Fruit fly (Drosophila melanogaster) whole organism, embryonic: Measurements from ENCODE around the gene smo.

ENCODE experiments used
- Ada2b ChIP-seq: fragments of 200-800 bp; sonication (Bioruptor generic); IDR thresholded peaks from 2 replicates; pipeline ENCODE4 v1.3.6; 2022; ENCODE audit warnings: missing biosample characterization, missing genetic modification characterization
- Bdp1 ChIP-seq: fragments of 200-800 bp; sonication (Bioruptor generic); optimal IDR thresholded peaks from 3 replicates; lab custom pipeline; 2016; ENCODE audit warnings: missing biosample characterization, missing genetic modification characterization
- BtbVII ChIP-seq: fragments of 200-800 bp; sonication (Bioruptor generic); optimal IDR thresholded peaks from 3 replicates; lab custom pipeline; 2017; ENCODE audit warnings: missing biosample characterization, mild to moderate bottlenecking, missing genetic modification characterization
- CG10267 ChIP-seq: fragments of 200-800 bp; sonication (Bioruptor generic); optimal IDR thresholded peaks from 2 replicates; lab custom pipeline; 2018; ENCODE audit warnings: missing biosample characterization, mild to moderate bottlenecking, missing genetic modification characterization, moderate library complexity
- CG11247 ChIP-seq: fragments of 200-800 bp; sonication (Bioruptor generic); IDR thresholded peaks from 2 replicates; pipeline ENCODE4 v1.3.6; 2022; ENCODE audit warnings: missing biosample characterization, missing genetic modification characterization
- CG11456 ChIP-seq: fragments of 200-800 bp; sonication (Bioruptor generic); IDR thresholded peaks from 3 replicates; pipeline ENCODE4 v1.3.6; 2022; ENCODE audit warnings: missing biosample characterization, missing genetic modification characterization
- CG11504 ChIP-seq: fragments of 200-800 bp; sonication (Bioruptor generic); optimal IDR thresholded peaks from 3 replicates; lab custom pipeline; 2019; ENCODE audit warnings: missing biosample characterization, mild to moderate bottlenecking, missing genetic modification characterization, moderate library complexity
- CG13296 ChIP-seq: fragments of 200-800 bp; sonication (Bioruptor generic); optimal IDR thresholded peaks from 3 replicates; lab custom pipeline; 2018; ENCODE audit warnings: missing biosample characterization, mild to moderate bottlenecking, missing genetic modification characterization
- CG16813 ChIP-seq: fragments of 200-800 bp; sonication (Bioruptor generic); IDR thresholded peaks from 3 replicates; pipeline ENCODE4 v1.3.6; 2022; ENCODE audit warnings: missing biosample characterization, missing genetic modification characterization; ENCODE audit not compliant: partially characterized antibody
- CG17385 ChIP-seq: fragments of 200-800 bp; sonication (Bioruptor generic); optimal IDR thresholded peaks from 3 replicates; lab custom pipeline; 2018; ENCODE audit warnings: missing biosample characterization, mild to moderate bottlenecking, missing genetic modification characterization
- CG17802 ChIP-seq: fragments of 200-800 bp; sonication (Bioruptor generic); optimal IDR thresholded peaks from 2 replicates; lab custom pipeline; 2018; ENCODE audit warnings: missing biosample characterization, mild to moderate bottlenecking, missing genetic modification characterization, moderate library complexity
- CG5180 ChIP-seq: fragments of 200-800 bp; sonication (Bioruptor generic); optimal IDR thresholded peaks from 3 replicates; lab custom pipeline; 2017; ENCODE audit warnings: missing biosample characterization, missing genetic modification characterization, mild to moderate bottlenecking, moderate library complexity, missing genetic modification reagents
- CG6854 ChIP-seq: fragments of 200-800 bp; sonication (Bioruptor generic); optimal IDR thresholded peaks from 3 replicates; lab custom pipeline; 2017; ENCODE audit warnings: missing biosample characterization, mild to moderate bottlenecking, missing genetic modification characterization
- CG7357 ChIP-seq: fragments of 200-800 bp; sonication (Bioruptor generic); IDR thresholded peaks from 3 replicates; pipeline ENCODE4 v1.3.6; 2022; ENCODE audit warnings: missing biosample characterization, missing genetic modification characterization
- CG7556 ChIP-seq: fragments of 200-800 bp; sonication (Bioruptor generic); optimal IDR thresholded peaks from 2 replicates; lab custom pipeline; 2017; ENCODE audit warnings: missing biosample characterization, mild to moderate bottlenecking, missing genetic modification characterization
- CG7928 ChIP-seq: fragments of 200-800 bp; sonication (Bioruptor generic); optimal IDR thresholded peaks from 2 replicates; lab custom pipeline; 2017; ENCODE audit warnings: missing biosample characterization, mild to moderate bottlenecking, missing genetic modification characterization
- CHES-1-like ChIP-seq: fragments of 200-800 bp; sonication (Bioruptor generic); optimal IDR thresholded peaks from 2 replicates; lab custom pipeline; 2016; ENCODE audit warnings: missing biosample characterization, missing genetic modification characterization
- CoRest ChIP-seq: fragments of 200-800 bp; sonication (Bioruptor generic); optimal IDR thresholded peaks from 3 replicates; lab custom pipeline; 2018; ENCODE audit warnings: missing biosample characterization, mild to moderate bottlenecking, missing genetic modification characterization, moderate library complexity
- D19A ChIP-seq: fragments of 200-800 bp; optimal IDR thresholded peaks from 3 replicates; lab custom pipeline; 2019; ENCODE audit warnings: missing biosample characterization, mild to moderate bottlenecking, missing genetic modification characterization, moderate library complexity
- E2f2 ChIP-seq: fragments of 200-800 bp; sonication (Bioruptor generic); IDR thresholded peaks from 2 replicates; pipeline ENCODE4 v1.3.6; 2022; ENCODE audit warnings: missing biosample characterization, missing genetic modification characterization
- Hand ChIP-seq: fragments of 200-800 bp; sonication (Bioruptor generic); optimal IDR thresholded peaks from 2 replicates; lab custom pipeline; 2017; ENCODE audit warnings: mild to moderate bottlenecking, missing biosample characterization, missing genetic modification reagents, missing genetic modification characterization
- Hsf ChIP-seq: fragments of 200-800 bp; sonication (Bioruptor generic); optimal IDR thresholded peaks from 3 replicates; lab custom pipeline; 2016; ENCODE audit warnings: missing biosample characterization, missing genetic modification characterization
- Sin3A ChIP-seq: fragments of >200 bp; optimal IDR thresholded peaks from 2 replicates; lab custom pipeline; 2018
- YL-1 ChIP-seq: fragments of 200-800 bp; sonication (Bioruptor generic); optimal IDR thresholded peaks from 3 replicates; lab custom pipeline; 2017; ENCODE audit warnings: missing biosample characterization, mild to moderate bottlenecking, missing genetic modification characterization
- ac ChIP-seq: fragments of 200-800 bp; sonication (Bioruptor generic); optimal IDR thresholded peaks from 3 replicates; lab custom pipeline; 2017; ENCODE audit warnings: missing biosample characterization, mild to moderate bottlenecking, missing genetic modification characterization
- bigmax ChIP-seq: fragments of 200-800 bp; sonication (Bioruptor generic); optimal IDR thresholded peaks from 2 replicates; lab custom pipeline; 2018; ENCODE audit warnings: missing biosample characterization, mild to moderate bottlenecking, missing genetic modification characterization
- chinmo ChIP-seq: fragments of 200-800 bp; sonication (Bioruptor generic); IDR thresholded peaks from 4 replicates; pipeline ENCODE4 v1.3.6; 2022; ENCODE audit warnings: missing biosample characterization, missing genetic modification characterization; ENCODE audit not compliant: partially characterized antibody
- chn ChIP-seq: fragments of 200-800 bp; sonication (Bioruptor generic); optimal IDR thresholded peaks from 2 replicates; lab custom pipeline; 2016; ENCODE audit warnings: missing biosample characterization, missing genetic modification characterization
- ci ChIP-seq: fragments of 200-800 bp; sonication (Bioruptor generic); IDR thresholded peaks from 3 replicates; pipeline ENCODE4 v1.3.6; 2022; ENCODE audit warnings: missing biosample characterization, missing genetic modification characterization
- cwo ChIP-seq: fragments of 200-800 bp; sonication (Bioruptor generic); optimal IDR thresholded peaks from 3 replicates; lab custom pipeline; 2017; ENCODE audit warnings: missing biosample characterization, missing genetic modification characterization, mild to moderate bottlenecking, moderate library complexity, missing genetic modification reagents
- dmrt99B ChIP-seq: fragments of 200-800 bp; sonication (Bioruptor generic); optimal IDR thresholded peaks from 2 replicates; lab custom pipeline; 2018; ENCODE audit warnings: missing biosample characterization, mild to moderate bottlenecking, missing genetic modification characterization, moderate library complexity
- eve ChIP-seq, 2 experiments: fragments of >200 bp; optimal IDR thresholded peaks; 2 replicates each; lab custom pipeline; 2017; ENCODE audit warnings: missing biosample characterization in 2 of 2, missing genetic modification characterization in 2 of 2
- exex ChIP-seq: fragments of 200-800 bp; sonication (Bioruptor generic); optimal IDR thresholded peaks from 4 replicates; lab custom pipeline; 2018; ENCODE audit warnings: missing biosample characterization, mild to moderate bottlenecking, missing genetic modification characterization, moderate library complexity
- eyg ChIP-seq: fragments of 200-800 bp; sonication (Bioruptor generic); optimal IDR thresholded peaks from 3 replicates; lab custom pipeline; 2016; ENCODE audit warnings: missing biosample characterization, missing genetic modification characterization
- gfzf ChIP-seq: fragments of 200-800 bp; sonication (Bioruptor generic); optimal IDR thresholded peaks from 2 replicates; lab custom pipeline; 2016; ENCODE audit warnings: missing biosample characterization, mild to moderate bottlenecking, missing genetic modification characterization, moderate library complexity
- hbn ChIP-seq: fragments of 200-800 bp; sonication (Bioruptor generic); IDR thresholded peaks from 2 replicates; pipeline ENCODE4 v1.3.6; 2022; ENCODE audit warnings: missing biosample characterization, missing genetic modification characterization; ENCODE audit not compliant: partially characterized antibody
- hth ChIP-seq: fragments of >200 bp; optimal IDR thresholded peaks from 2 replicates; lab custom pipeline; 2017; ENCODE audit warnings: inconsistent platforms
- phol ChIP-seq: fragments of 200-800 bp; sonication (Bioruptor generic); optimal IDR thresholded peaks from 3 replicates; lab custom pipeline; 2018; ENCODE audit warnings: missing biosample characterization, mild to moderate bottlenecking, missing genetic modification characterization, moderate library complexity
- prd ChIP-seq, 3 experiments: fragments of >200 bp in 2 of 3; fragments of 200-800 bp in 1 of 3; sonication (Bioruptor generic) in 1 of 3; optimal IDR thresholded peaks in 2 of 3; IDR thresholded peaks in 1 of 3; 2 replicates in 2 of 3; 3 replicates in 1 of 3; pipeline versions ENCODE4 v1.3.6 to Lab custom; 2017 to 2022; ENCODE audit warnings: missing biosample characterization in 1 of 3, missing genetic modification characterization in 1 of 3
- rib ChIP-seq: fragments of 200-800 bp; sonication (Bioruptor generic); IDR thresholded peaks from 2 replicates; pipeline ENCODE4 v1.3.6; 2022; ENCODE audit warnings: missing biosample characterization, missing genetic modification characterization
- sens-2 ChIP-seq: fragments of 200-800 bp; sonication (Bioruptor generic); IDR thresholded peaks from 2 replicates; pipeline ENCODE4 v1.3.6; 2022; ENCODE audit warnings: missing biosample characterization, missing genetic modification characterization
- stc ChIP-seq: fragments of 200-800 bp; sonication (Bioruptor generic); IDR thresholded peaks from 2 replicates; pipeline ENCODE4 v1.3.6; 2022; ENCODE audit warnings: missing biosample characterization, missing genetic modification characterization
- tna ChIP-seq: fragments of 200-800 bp; sonication (Bioruptor generic); IDR thresholded peaks from 2 replicates; pipeline ENCODE4 v1.3.6; 2022; ENCODE audit warnings: missing biosample characterization, missing genetic modification characterization; ENCODE audit not compliant: partially characterized antibody
- zfh2 ChIP-seq: fragments of 200-800 bp; sonication (Bioruptor generic); optimal IDR thresholded peaks from 2 replicates; lab custom pipeline; 2016; ENCODE audit warnings: missing biosample characterization, missing genetic modification characterization

Gene smo

DNA sequence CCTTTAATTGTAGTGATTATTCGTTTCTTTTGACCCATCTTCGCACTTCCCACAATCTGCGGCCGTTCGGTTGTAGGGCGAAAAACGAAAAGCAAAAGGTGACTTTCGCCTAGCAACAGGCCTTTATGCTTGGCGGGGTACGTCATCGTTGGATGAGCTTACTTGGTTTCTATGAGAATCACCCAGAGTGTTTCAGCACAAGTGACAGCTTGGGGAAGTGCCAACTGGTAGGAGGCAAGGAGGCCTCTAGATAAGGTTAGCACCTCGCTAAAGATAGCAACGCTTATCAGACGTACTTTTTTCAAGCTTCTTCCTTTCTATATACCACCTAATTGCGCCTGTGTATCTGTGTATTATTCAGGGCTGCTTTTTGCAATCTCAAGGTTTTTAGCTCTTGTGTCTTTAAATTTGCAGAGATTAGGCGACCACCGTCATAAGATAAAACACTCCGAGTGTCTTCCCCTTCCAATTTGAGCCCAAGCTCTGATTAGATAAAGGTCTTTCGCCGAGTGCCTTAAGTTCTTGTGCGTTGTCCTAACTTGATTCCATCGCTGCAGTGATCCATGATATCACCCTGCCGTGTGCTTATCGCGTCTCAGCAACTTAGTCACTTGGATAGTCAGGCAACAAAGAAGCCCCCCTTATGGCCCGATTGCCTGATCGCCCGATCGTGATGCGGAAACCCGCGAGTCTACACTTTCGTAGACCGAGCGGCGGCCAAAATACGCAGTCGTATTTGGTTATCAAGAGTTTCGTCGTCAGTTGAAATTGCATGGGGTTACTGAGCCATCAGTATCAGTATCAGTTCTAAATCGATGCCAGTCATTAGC, 23.7 kb downstream of the smo start (continued):
- TF ChIP-seq stc (GFP tag; lab: Robert Waterston, UW), result no peak
- peak; percentile 47 for TF ChIP-seq cwo (GFP tag; lab: Kevin White, UChicago)
- peak; percentile 72 for TF ChIP-seq exex (tag; lab: Kevin White, UChicago)
- TF ChIP-seq ci, result 0 out of 3 replicates have a peak, but pooled peaks have one; percentile 24
- no peak for TF ChIP-seq CG7357 (GFP tag; lab: Robert Waterston, UW)
- no peak for TF ChIP-seq CG17385 (GFP tag; lab: Kevin White, UChicago)
- TF ChIP-seq CG11247 (GFP tag; lab: Robert Waterston, UW), result no peak
- peak; percentile 9 for TF ChIP-seq BtbVII (GFP tag; lab: Kevin White, UChicago)
- TF ChIP-seq prd (optimal IDR thresholded peaks at IDR 0.05; lab: Kevin White, UChicago), result no peak
- no peak for TF ChIP-seq prd (GFP tag; IDR thresholded peaks at IDR 0.05; lab: Robert Waterston, UW)
- TF ChIP-seq rib, result peak; percentile 83

DNA sequence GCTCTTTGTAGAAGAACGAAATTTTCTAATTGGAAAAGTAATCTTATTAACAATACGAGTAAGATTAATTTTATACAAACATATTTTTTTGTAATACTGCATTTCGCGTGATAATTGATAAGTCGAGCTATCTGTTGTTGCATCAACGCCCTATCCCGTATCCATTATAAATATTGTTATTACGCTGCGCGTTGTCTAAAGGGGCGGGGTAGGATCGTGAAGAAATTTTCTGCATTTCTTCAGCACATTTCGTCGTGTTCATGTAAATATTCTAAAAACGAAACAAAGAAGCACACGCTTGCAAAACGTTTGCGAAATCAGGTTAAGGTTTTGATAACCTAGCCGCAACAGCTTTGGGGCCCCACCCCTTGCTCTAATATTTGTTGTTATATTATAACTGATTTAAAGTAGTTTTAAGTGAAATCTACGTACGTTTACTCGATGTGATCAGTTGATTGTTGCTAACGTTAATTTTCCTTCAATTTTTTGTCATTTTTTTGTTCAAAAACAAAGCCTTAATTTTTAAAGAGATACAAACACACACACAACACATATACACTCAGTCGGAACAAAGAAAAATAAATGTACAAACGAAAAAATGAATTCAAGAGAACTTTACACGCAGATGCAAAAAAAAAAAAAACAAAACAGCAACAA, 26.1 kb downstream of the smo start:
- TF ChIP-seq CG16813 (GFP tag; lab: Robert Waterston, UW) (no peak), hth (no peak), Bdp1 (GFP tag; lab: Kevin White, UChicago) (no peak), sens-2 (GFP tag; lab: Robert Waterston, UW) (no peak), phol (tag; lab: Kevin White, UChicago) (no peak), Ada2b (no peak), Sin3A (no peak), eyg (GFP tag; lab: Kevin White, UChicago) (no peak)

DNA sequence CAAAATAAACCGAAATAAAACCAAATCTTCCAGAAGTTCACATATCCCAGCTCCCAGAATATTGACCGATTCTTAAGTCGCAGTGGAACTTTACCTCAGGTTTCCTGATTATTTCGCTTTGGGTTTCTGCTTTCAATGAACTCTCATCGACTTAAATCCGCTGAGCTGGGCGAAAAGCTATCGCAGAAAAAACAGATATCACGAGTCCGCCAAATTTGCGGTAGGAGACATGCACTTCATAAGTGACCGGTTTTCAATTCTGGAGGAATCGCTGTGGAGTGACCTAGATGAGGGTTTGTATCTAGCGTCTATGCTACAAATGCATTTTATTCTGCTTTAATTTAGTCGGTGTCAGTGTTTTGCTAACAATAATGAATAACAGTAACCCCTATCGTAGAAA, 27.8 kb downstream of the smo start:
- no peak for TF ChIP-seq CHES-1-like
- TF ChIP-seq CG7556 (GFP tag; lab: Kevin White, UChicago), result no peak
- no peak for TF ChIP-seq CG17802 (tag; lab: Kevin White, UChicago)
- peak in 1 of 2 experiments; percentile 68 for TF ChIP-seq eve (GFP tag; optimal IDR thresholded peaks at IDR 0.05; lab: Kevin White, UChicago)
- TF ChIP-seq CG6854, result no peak
- no peak for TF ChIP-seq CG13296 (GFP tag; lab: Kevin White, UChicago)
- no peak for TF ChIP-seq CG11504 (tag; lab: Kevin White, UChicago)
- TF ChIP-seq tna, result no peak
- TF ChIP-seq bigmax (GFP tag; lab: Kevin White, UChicago), result peak; percentile 10

DNA sequence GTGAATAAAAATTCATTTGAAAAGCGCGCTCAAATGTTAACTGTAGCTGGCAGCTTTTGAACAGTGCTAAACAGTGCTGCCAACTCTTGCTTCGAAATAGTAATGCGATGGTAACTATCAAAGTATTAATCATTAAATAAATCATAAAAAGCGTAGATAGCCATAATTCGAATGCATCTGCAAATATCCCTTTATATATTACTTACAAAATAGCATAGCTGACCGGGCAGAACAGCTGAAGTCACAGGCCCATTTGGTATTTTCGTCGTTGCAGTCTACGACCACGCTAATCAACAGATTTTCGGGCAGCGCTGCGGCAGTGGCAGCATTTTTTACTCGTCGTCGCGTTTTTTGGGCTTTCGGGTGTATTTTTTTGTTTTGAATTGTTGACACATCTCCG, 28.3 kb downstream of the smo start, which contains the start of gene Plc21C:
TSS of gene Plc21C (plus strand) at position 290 of the 400 bp plus-strand sequence.
- peak; percentile 74 for TF ChIP-seq CG10267 (tag; lab: Kevin White, UChicago)
- peak; percentile 6 for TF ChIP-seq D19A (tag; lab: Kevin White, UChicago)
- TF ChIP-seq ac, result no peak
- TF ChIP-seq Hand, result no peak
- TF ChIP-seq CoRest (tag; lab: Kevin White, UChicago), result peak; percentile 69
- no peak for TF ChIP-seq chinmo (GFP tag; lab: Robert Waterston, UW)
- TF ChIP-seq CG5180, result no peak
- peak; percentile 93 for TF ChIP-seq gfzf (GFP tag; lab: Kevin White, UChicago)
- TF ChIP-seq Hsf (GFP tag; lab: Kevin White, UChicago), result peak; percentile 63
- peak; percentile 17 for TF ChIP-seq dmrt99B (tag; lab: Kevin White, UChicago)
- peak; percentile 33 for TF ChIP-seq zfh2 (GFP tag; lab: Kevin White, UChicago)
- TF ChIP-seq YL-1 (GFP tag; lab: Kevin White, UChicago), result peak; percentile 49
- TF ChIP-seq chn (GFP tag; lab: Kevin White, UChicago), result peak; percentile 46
- peak; percentile 100 for TF ChIP-seq E2f2
- TF ChIP-seq CG7928 (GFP tag; lab: Kevin White, UChicago), result peak; percentile 42
- 0 out of 2 replicates have a peak, but pooled peaks have one; percentile 25 for TF ChIP-seq hbn (GFP tag; lab: Robert Waterston, UW)
- 0 out of 3 replicates have a peak, but pooled peaks have one; percentile 27 for TF ChIP-seq CG11456
